Fruit fly (Drosophila melanogaster): Measurements from ENCODE around the gene goe.

Gene goe

DNA sequence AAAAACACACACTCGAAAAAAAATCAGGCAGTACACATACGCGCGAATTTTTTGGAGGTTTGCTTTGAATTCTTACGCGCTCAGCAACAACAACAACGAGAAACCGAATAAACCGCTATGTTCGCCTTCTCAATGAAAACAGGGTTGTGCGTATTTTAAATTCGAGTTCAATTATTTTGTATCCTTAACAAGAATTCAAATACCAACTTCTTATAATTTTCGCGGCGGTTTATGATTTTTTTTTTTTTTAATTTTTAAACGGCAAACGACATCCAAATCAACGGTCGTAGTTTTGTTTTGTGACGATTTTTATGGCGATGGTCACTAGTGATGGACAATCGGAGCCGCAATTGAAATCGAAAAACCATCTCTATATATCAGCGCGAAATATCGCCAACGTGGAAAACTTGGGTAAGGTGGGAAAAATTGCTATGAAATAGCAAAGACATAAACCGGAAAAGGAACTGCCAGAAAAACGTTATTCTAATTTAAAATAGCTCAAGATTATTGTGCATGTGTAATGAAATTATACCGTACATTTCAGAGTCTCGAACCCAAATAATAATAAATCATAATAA is at the start of gene goe:
TSS of gene goe (minus strand) at position 332 of the 578 bp plus-strand sequence.
- TF ChIP-seq h (optimal IDR thresholded peaks at IDR 0.05): no peak
- TF ChIP-seq ttk (optimal IDR thresholded peaks at IDR 0.05): no peak
- no peak for TF ChIP-seq psq (optimal IDR thresholded peaks at IDR 0.05)
- no peak for TF ChIP-seq insv (optimal IDR thresholded peaks at IDR 0.05)
- no peak for TF ChIP-seq Sin3A (optimal IDR thresholded peaks at IDR 0.05)
- no peak for TF ChIP-seq Myc (optimal IDR thresholded peaks at IDR 0.05)

DNA sequence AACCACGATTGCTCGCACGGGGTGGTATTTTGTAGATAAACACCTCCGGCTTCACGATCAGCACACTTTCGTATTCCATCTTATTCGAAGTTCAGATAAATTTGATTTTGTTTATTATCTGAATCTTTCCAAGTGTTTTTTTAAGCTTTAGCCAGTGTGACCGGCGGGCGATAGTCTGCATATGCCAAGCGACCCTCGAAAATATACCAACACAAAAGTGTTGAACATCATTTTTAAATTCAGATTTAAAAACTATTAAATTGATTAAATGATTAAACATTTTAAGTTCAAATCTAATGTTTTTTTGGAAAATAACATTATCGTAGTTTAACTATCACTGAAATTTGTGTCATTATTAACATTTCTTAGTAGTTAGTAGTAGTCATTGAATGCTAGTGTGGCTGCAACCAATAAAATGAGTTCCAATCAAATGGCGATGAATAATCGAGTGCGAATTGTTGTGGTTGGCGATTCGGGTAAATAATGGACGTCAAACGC is 48.9 kb upstream of the goe start, which contains the start of the genes CG9132 and CG4789:
TSS of gene CG9132 (minus strand) at position 181 of the 498 bp plus-strand sequence.
TSS of gene CG4789 (plus strand) at position 401 of the 498 bp plus-strand sequence.
- TF ChIP-seq Sin3A (optimal IDR thresholded peaks at IDR 0.05): no peak
- TF ChIP-seq h (optimal IDR thresholded peaks at IDR 0.05): no peak
- no peak for TF ChIP-seq insv (optimal IDR thresholded peaks at IDR 0.05)
- no peak for TF ChIP-seq ttk (optimal IDR thresholded peaks at IDR 0.05)
- TF ChIP-seq Myc (optimal IDR thresholded peaks at IDR 0.05): no peak
- no peak for TF ChIP-seq psq (optimal IDR thresholded peaks at IDR 0.05)

DNA sequence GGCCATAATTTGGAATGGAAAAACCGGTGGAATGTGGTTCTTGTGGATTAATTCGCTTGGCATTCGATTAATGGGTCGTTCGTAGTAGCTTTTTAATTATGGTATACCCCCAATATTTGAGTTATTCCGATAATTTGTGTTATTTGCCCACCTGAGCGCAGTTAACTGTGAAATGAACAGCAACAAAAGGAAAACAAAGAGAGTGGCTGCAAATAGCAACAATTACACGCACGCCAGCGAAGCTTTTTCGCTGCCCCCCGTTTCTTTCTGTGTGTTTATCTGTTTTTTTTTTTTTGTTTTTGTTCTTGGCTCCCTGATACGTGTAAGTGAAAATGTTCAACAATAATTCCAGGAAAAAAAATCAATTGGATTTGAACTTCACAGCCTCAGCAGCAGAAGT is 48.2 kb upstream of the goe start:
- no peak for TF ChIP-seq insv (optimal IDR thresholded peaks at IDR 0.05)
- TF ChIP-seq psq (optimal IDR thresholded peaks at IDR 0.05): no peak
- no peak for TF ChIP-seq h (optimal IDR thresholded peaks at IDR 0.05)
- TF ChIP-seq Sin3A (optimal IDR thresholded peaks at IDR 0.05): no peak
- no peak for TF ChIP-seq Myc (optimal IDR thresholded peaks at IDR 0.05)
- no peak for TF ChIP-seq ttk (optimal IDR thresholded peaks at IDR 0.05)

DNA sequence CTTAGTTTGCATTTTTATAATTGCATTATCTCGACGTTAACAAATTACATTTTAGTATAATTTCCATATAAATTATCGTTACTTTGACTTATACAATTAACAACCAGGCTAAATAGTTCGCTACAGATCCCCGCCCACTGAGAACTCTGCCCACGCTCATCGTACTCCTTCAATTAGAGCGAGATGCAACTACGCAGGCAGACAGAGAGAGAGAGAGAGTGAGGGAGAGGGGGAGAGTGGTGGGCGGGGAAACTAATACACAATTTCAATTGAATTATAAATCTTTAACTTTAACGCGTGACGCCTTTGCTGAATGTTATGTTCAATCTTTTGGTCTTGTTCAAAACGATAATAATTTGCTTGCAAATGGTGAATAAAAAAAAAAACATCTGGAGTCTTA is 46.5 kb upstream of the goe start:
- no peak for TF ChIP-seq insv (optimal IDR thresholded peaks at IDR 0.05)
- no peak for TF ChIP-seq ttk (optimal IDR thresholded peaks at IDR 0.05)
- no peak for TF ChIP-seq Sin3A (optimal IDR thresholded peaks at IDR 0.05)
- TF ChIP-seq psq (optimal IDR thresholded peaks at IDR 0.05): no peak
- TF ChIP-seq Myc (optimal IDR thresholded peaks at IDR 0.05): no peak
- TF ChIP-seq h (optimal IDR thresholded peaks at IDR 0.05): no peak

DNA sequence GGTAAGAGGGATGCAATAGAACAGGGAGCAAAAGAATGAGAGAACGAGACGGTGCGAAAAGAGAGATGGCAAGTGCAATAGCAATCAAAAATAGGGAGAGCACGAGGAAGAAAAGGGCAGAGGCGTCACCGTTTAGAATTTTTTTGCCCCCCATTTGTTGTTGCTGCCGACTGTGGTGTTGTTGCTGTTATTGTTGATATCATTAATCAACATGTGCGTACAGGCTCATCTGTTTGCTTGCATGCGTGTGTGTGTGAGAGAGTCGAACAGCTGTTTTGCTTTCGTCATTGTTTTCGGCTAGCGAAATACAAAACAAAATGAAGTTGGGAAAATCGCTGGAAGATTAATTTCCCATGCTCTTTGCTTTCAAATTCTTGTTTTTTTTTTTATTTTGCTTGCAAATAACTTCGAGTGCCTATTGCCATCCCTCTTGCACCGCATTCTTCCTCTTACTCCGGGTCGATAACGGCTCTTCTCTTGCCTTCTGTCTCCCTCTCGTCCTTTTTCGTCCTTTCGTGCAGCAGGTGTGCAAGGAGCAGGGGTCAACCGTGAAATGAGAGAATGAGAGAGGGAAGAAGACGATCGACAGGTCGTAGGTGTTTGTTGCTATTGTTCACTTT is 41.5 kb upstream of the goe start:
- no peak for TF ChIP-seq h (optimal IDR thresholded peaks at IDR 0.05)
- TF ChIP-seq Sin3A (optimal IDR thresholded peaks at IDR 0.05): no peak
- TF ChIP-seq ttk (optimal IDR thresholded peaks at IDR 0.05): no peak
- no peak for TF ChIP-seq Myc (optimal IDR thresholded peaks at IDR 0.05)
- TF ChIP-seq psq (optimal IDR thresholded peaks at IDR 0.05): no peak
- no peak for TF ChIP-seq insv (optimal IDR thresholded peaks at IDR 0.05)

DNA sequence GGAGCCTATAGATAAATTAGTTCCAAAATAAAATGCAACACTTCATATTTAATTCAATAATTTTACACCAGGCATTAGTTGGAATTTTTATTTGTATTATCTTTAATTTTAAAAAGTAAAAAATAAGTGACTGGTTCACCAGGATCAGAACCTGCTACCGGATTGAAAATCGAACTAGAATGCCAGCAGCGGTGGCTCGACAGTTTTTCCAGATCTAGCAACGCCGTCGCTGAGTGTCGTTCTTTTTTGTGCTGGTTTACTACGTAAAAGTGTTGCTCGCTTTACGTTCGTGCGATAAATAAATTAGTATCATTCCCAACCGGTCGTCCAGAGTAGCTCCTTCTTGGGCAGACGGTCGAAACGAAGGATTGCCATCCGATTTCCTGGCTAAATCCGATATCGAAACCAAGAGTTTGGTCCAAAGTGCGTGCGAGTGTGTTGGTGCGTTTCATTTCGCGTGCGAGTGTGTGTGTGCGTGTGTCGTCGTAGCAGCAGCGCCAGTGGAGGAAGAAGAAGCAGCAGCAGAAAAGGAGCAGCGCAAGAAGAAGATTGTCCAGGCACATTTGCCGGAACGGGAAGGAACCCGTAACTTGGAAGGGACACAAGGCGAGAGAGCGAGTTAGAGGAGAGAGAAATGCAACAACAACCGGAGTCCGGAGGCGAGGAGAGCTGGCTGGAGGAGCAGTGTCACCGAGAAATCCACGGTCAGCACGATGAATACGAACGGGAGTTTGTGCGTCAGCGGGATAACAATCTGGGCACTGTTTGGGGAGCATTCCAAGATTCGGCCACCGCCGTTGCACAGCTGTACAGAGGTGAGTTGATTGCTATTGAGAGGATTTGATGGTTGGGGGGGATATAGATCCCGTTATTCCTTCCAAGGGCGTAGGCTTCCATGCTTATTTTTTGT is 40.5 kb upstream of the goe start, which contains the start of gene CG4768:
TSS of gene CG4768 (plus strand) at position 200 of the 910 bp plus-strand sequence.
- TF ChIP-seq Sin3A (optimal IDR thresholded peaks at IDR 0.05) (no peak), insv (optimal IDR thresholded peaks at IDR 0.05) (no peak), psq (optimal IDR thresholded peaks at IDR 0.05) (no peak), Myc (optimal IDR thresholded peaks at IDR 0.05) (no peak), h (optimal IDR thresholded peaks at IDR 0.05) (no peak), ttk (optimal IDR thresholded peaks at IDR 0.05) (no peak)

DNA sequence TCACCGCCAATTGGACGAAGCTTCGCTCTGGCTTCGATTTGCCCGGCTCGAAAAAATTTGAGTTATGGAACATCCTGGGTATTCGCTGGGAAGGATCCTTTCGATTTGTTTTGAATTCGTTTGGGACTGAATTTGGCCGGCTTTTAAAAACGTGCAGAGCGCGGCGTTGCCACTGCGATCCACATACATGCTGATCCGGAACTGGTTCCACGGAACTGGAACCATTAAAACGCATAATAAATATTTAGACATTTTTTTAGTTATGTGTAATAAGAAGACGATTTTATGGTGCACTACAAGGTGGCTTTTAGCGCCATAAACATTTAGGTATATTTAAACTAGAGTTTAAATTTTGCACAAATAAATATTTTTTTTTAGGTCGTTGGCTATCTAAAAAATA is 39.3 kb upstream of the goe start, which contains the start of gene Rrp45:
TSS of gene Rrp45 (minus strand) at position 209 of the 400 bp plus-strand sequence.
- TF ChIP-seq Myc (optimal IDR thresholded peaks at IDR 0.05) (no peak), psq (optimal IDR thresholded peaks at IDR 0.05) (no peak), ttk (optimal IDR thresholded peaks at IDR 0.05) (no peak)

DNA sequence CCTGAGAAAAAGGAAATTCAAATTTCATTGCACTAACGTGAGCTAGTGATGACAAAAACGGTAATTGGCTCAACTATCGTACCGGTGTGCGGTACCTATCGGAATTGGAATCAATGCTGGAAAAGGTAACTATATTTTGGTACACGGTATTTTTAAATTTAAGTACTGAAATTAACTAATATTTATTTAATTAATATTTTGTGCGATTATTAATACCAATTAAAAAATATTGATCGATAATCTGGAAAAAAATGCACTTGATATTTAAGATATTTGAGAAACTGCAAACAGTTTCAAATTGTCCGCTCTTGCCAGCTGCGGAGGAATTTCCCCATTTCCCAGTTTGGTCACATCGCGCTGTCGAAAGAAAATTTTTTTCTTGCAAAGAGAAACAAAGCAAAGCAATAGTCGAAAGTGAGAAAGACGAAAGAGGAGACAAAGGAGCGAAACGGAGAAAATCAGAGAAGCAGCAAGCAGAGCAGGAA is 35.7 kb upstream of the goe start:
- TF ChIP-seq Sin3A (optimal IDR thresholded peaks at IDR 0.05) (no peak), Myc (optimal IDR thresholded peaks at IDR 0.05) (no peak), ttk (optimal IDR thresholded peaks at IDR 0.05) (no peak), h (optimal IDR thresholded peaks at IDR 0.05) (no peak), psq (optimal IDR thresholded peaks at IDR 0.05) (no peak), insv (optimal IDR thresholded peaks at IDR 0.05) (no peak)

DNA sequence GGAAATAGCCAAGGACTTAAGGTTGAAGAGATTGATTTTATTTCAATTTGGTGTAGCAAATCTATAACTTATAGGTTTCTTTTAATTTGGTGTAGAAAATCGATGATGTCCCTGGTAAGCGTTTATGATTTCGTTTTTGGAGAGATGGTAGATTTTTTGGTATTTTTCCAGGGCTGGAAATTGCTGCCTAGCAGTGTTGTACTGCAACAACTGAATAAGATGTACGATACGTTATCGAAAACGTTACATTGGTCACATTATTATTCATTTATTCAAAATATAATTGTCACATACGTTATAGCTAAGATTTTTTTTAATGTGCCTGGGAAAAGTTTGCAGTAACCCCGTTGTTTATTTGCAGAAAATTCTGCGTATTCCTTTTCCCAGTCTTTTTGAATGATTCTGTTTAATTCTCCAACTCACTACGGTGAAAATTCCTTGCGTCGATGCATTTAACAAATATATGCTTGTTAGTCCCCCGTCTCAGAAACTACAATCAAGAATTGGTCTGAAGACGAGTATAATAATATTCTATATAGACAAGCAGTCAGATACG is 35.2 kb upstream of the goe start, which contains the start of the genes CG9609 and Sap30:
TSS of gene CG9609 (minus strand) at position 149 of the 556 bp plus-strand sequence.
TSS of gene Sap30 (plus strand) at position 424 of the 556 bp plus-strand sequence.
- TF ChIP-seq insv (optimal IDR thresholded peaks at IDR 0.05) (no peak), Myc (optimal IDR thresholded peaks at IDR 0.05) (no peak), psq (optimal IDR thresholded peaks at IDR 0.05) (no peak), ttk (optimal IDR thresholded peaks at IDR 0.05) (no peak), h (optimal IDR thresholded peaks at IDR 0.05) (no peak), Sin3A (optimal IDR thresholded peaks at IDR 0.05) (no peak)

DNA sequence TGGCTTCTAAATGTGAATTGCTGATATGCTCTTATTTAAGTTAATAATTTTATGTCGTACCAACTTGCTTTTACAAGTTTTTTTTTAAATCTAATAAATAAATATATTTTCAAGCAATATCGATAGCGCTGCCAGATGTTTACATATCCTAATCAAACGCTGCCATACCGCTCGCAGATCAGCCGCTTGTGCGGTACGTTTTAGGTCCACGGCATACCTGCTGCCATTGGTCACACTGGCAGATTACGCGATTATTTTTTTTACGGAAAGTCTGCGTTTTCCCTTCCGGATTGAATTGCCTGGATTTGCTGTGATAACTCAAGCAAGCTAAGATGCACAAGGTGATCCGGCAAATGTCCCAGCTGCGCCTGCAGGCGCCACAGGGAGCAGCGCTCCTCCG is 32.0 kb upstream of the goe start, which contains the start of gene mRpL22:
TSS of gene mRpL22 (plus strand) at position 191 of the 400 bp plus-strand sequence.
- TF ChIP-seq h (optimal IDR thresholded peaks at IDR 0.05) (no peak), ttk (optimal IDR thresholded peaks at IDR 0.05) (no peak), Sin3A (optimal IDR thresholded peaks at IDR 0.05) (no peak), insv (optimal IDR thresholded peaks at IDR 0.05) (no peak), psq (optimal IDR thresholded peaks at IDR 0.05) (no peak)

DNA sequence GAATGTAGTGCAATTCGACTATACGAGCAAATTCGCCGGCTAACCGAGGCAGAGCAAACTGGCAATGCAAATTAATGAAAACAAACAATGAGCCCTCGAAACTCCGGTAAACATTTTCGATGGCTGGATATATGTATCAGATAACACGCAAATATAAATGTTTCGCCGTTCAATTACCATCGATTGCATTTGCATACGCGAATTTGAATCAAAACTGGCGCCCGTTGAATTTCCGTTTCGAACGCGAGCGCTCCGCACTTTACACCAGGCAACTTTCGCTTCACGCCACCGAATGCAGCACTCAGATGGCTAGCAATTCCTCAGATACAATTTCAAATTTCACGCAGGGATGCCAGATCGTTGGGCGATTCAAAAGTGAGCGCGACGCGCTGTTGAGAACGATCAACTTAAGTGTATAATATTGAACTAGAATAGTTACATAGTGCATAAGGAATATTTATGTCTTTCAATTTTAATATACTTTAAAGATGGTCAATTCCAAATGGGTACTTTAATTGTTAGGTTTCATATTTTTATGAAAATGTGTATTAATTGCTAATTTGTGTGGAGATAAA is 31.5 kb upstream of the goe start, which contains the start of gene if:
TSS of gene if (minus strand) at position 294 of the 575 bp plus-strand sequence.
- TF ChIP-seq psq (optimal IDR thresholded peaks at IDR 0.05) (no peak), ttk (optimal IDR thresholded peaks at IDR 0.05) (no peak), insv (optimal IDR thresholded peaks at IDR 0.05) (no peak), h (optimal IDR thresholded peaks at IDR 0.05) (no peak), Sin3A (optimal IDR thresholded peaks at IDR 0.05) (no peak)
